Fruit fly (Drosophila melanogaster): Measurements from ENCODE around the gene CG7378.

CG7378 gene

DNA sequence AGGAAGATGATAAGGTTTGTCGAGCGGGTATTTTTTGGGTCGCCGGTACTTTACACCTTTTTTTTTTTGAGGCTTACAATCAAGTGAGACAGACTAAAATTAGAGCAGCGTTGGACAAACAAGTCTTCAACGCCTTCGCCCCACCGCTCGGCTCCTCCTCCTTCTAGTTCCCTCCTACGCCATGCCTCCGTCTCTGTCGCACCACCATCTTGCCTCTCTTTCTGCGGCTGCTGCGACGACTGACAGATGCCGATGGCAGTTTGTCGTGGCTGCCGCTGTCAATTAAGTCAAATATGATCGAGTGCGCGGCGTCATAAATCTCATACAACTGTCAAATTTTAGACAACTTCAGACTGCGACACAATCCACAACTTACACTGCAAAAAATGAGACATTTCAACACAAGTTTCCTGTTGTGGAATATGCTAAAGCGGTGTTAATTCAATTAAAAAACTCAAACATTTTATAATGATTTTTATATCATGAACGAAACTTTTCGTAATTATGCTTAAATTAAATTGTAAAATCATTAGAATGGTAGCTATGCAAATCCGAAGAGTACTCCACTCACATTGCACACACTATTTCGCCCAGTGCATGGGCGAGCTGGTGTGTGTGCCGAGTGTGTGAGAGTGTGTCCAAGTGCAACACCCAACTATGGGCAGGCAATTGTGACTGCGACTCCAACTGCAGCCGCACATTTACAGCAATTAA, 20.6 kb downstream of the CG7378 start:
- no peak for TF ChIP-seq h (optimal IDR thresholded peaks at IDR 0.05)
- no peak for TF ChIP-seq Sin3A (optimal IDR thresholded peaks at IDR 0.05)
- no peak for TF ChIP-seq insv (optimal IDR thresholded peaks at IDR 0.05)
- TF ChIP-seq psq (optimal IDR thresholded peaks at IDR 0.05), result no peak
- TF ChIP-seq ttk (optimal IDR thresholded peaks at IDR 0.05), result no peak
- TF ChIP-seq Myc (optimal IDR thresholded peaks at IDR 0.05), result no peak

DNA sequence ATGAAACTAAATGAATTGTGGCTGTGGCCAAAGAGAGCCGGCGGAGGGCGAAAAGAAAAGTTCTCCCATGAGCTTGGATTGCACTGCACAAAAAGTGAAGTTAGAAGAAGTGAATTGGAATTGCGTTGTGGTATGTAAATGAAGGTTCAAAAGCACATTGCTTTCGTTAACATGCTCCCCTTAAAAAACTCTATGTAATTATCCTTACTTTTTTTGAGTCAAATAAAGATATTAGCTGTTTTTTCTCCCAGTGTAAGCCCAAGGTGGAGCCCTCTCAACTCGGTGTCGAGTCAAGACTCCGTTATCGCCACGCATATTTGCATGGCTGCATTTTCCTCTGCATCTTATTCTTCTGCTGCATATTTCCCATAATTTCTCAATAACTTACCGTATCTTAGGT, 23.3 kb downstream of the CG7378 start:
- no peak for TF ChIP-seq h (optimal IDR thresholded peaks at IDR 0.05)
- TF ChIP-seq Myc (optimal IDR thresholded peaks at IDR 0.05), result no peak
- TF ChIP-seq ttk (optimal IDR thresholded peaks at IDR 0.05), result no peak
- TF ChIP-seq Sin3A (optimal IDR thresholded peaks at IDR 0.05), result no peak
- TF ChIP-seq psq (optimal IDR thresholded peaks at IDR 0.05), result no peak
- TF ChIP-seq insv (optimal IDR thresholded peaks at IDR 0.05), result no peak

DNA sequence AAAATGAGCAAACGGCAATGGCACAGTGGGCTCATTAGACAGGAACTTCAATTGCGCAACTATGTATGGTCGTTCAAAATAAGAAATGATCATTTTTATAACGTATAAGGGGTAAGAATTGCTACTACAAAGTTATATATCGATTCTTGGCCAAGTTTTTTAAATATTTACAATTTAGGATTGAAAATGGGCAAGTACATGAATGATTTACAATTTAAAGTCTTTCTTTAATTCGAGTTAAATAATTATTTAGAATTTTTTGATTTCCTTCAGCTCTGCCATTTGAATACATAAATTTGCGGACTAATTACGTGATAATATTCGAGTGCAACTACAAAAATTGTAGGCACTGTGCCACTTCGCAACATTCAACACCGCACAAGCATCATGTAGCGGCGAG, 24.5 kb downstream of the CG7378 start:
- TF ChIP-seq psq (optimal IDR thresholded peaks at IDR 0.05) (no peak), ttk (optimal IDR thresholded peaks at IDR 0.05) (no peak), insv (optimal IDR thresholded peaks at IDR 0.05) (no peak), h (optimal IDR thresholded peaks at IDR 0.05) (no peak), Sin3A (optimal IDR thresholded peaks at IDR 0.05) (no peak), Myc (optimal IDR thresholded peaks at IDR 0.05) (no peak)

DNA sequence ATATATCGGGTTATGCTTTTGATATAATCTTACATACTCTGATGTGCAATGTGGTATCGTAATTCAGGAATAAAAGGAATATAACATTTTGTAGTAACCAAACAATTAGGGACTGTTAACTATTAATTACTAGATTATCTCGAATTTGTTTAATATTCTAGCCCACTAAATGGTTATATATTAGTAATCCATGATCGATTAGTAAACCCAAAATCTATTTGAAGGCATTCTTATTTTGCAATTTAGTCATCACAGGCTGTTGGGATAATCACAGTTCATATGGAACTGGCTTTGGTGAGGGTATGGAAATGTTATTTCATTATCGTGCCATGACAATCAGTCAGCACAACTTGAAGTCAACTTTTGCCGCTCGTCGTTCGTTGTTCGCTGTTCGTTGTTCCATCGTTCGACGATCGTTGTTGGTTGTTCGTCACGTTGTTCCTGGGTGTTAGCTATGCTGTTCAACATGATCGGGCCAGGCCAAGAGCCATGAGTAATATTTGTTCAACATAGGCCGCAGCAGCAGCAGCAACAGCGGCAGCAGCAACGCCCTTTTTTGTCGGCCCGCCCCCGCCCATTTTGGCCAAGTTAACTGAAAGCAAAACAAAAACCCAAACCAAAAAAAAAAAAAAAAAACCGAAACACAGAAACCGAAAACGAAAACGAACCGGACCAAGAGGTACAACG, 25.6 kb downstream of the CG7378 start:
- TF ChIP-seq psq (optimal IDR thresholded peaks at IDR 0.05), result no peak
- TF ChIP-seq Sin3A (optimal IDR thresholded peaks at IDR 0.05), result no peak
- no peak for TF ChIP-seq h (optimal IDR thresholded peaks at IDR 0.05)
- TF ChIP-seq Myc (optimal IDR thresholded peaks at IDR 0.05), result no peak
- no peak for TF ChIP-seq insv (optimal IDR thresholded peaks at IDR 0.05)
- no peak for TF ChIP-seq ttk (optimal IDR thresholded peaks at IDR 0.05)

DNA sequence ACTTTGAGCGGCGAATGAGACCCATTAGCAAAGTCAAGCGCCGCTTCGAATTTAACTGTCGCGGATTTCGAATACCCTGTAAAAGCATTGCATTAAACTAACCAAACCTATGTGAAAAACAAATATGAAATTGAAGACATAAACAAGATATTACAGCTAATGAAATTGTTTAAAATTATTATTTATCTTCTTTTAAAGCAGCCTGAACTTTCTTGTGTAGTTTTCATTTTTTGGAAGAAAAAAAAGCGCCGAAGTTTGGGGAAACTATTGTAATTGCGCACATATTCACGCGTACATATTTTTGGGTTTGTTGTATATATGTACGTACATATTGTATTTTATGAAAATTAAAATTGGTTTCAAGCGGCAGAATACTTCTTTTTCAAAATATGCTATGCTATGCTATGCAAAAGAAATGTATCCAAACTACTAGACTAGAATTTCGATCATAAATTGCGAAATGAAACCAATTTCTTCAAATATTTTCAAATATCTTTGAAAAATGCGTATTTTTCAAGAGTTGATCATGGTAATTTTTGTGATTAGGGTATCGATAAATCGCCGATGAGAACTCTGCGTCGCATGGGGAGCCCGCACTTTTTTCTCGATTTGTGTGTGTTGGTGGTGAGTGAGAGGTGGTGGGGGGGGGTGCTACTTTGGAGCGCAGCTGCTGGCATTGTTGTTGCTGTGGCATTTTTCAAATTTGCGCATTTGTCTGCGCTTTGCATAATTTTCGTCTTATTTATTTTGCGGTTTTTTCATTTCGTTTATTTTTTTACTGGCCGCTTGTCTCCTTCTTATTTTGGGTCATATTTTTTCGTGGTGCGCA, 26.4 kb downstream of the CG7378 start:
- TF ChIP-seq ttk (optimal IDR thresholded peaks at IDR 0.05) (no peak), Sin3A (optimal IDR thresholded peaks at IDR 0.05) (no peak), h (optimal IDR thresholded peaks at IDR 0.05) (no peak), psq (optimal IDR thresholded peaks at IDR 0.05) (no peak), insv (optimal IDR thresholded peaks at IDR 0.05) (no peak), Myc (optimal IDR thresholded peaks at IDR 0.05) (no peak)

DNA sequence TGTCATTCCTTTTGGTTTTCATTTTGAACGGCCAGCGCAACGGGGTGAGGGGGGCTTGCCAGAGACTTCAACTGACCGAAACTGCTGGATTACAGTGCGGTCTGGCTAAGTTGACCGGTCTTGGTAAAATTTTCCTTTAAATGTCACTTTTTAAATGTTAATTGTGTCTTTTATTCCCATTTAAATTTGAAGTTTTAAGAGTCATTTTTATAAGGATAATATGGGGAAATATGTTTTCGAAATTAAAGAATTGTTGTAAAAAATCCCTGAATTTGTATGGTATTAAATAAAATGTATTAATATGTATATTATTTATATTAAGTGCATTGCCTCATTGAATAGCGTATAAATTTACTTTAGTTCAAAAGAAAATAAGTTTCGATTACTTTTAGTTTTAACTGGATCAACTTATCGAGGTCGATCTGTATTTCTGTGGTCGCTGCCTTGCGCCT, 28.4 kb downstream of the CG7378 start:
- TF ChIP-seq h (optimal IDR thresholded peaks at IDR 0.05) (no peak), ttk (optimal IDR thresholded peaks at IDR 0.05) (no peak), Sin3A (optimal IDR thresholded peaks at IDR 0.05) (no peak), Myc (optimal IDR thresholded peaks at IDR 0.05) (no peak), insv (optimal IDR thresholded peaks at IDR 0.05) (no peak), psq (optimal IDR thresholded peaks at IDR 0.05) (no peak)

DNA sequence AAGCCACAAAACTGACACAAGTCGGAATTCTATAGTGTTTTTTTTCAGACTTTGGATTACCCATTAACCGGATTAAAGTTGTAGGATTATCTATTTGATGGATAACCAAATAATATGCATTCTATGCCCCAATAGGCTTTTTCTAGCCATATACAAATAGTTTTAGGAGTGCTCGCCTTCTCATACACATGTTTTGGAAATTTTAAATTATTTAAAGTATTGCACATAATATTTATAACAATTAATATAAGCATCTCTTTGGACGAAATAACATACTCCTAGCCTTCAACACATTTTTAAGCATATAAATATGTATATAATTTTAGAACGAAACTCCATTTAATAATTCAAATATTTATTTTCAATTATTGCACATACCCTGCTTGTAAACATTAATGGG, 29.2 kb downstream of the CG7378 start:
- TF ChIP-seq psq (optimal IDR thresholded peaks at IDR 0.05), result no peak
- TF ChIP-seq h (optimal IDR thresholded peaks at IDR 0.05), result no peak

DNA sequence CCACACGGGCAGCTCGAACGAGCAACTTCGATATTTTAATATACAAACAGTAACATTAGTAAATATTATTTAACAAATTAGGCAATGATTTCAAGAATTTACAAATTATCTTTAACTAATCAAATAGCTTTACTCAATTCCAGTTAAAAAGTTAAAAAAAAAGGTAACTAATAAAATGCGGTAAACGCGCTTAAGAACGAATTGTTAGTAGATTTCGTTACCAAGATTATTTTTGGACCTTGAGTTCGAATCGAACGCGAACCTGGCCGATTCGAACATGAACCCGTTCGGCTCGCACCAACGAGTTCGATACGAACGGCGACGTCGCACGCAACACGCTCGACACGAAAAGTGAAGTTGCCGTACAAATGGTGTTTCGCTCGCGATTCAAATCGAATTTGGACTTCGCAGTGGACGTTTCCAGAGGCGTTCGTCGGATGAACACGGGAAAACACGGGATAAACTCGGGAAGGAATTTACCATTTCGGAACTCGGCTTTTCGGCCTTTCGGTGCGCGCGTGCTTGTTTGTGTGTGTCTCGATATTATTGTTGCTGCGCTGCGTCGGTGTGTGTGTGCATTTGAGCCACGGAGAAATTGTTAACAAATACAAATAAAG, 29.8 kb downstream of the CG7378 start, which contains the start of gene CG43759:
CG43759 (plus strand) TSS at position 390 of the 617 bp plus-strand sequence.
- no peak for TF ChIP-seq psq (optimal IDR thresholded peaks at IDR 0.05)
- no peak for TF ChIP-seq Myc (optimal IDR thresholded peaks at IDR 0.05)
- TF ChIP-seq insv (optimal IDR thresholded peaks at IDR 0.05), result no peak
- TF ChIP-seq h (optimal IDR thresholded peaks at IDR 0.05), result no peak
- TF ChIP-seq ttk (optimal IDR thresholded peaks at IDR 0.05), result no peak
- TF ChIP-seq Sin3A (optimal IDR thresholded peaks at IDR 0.05), result no peak

DNA sequence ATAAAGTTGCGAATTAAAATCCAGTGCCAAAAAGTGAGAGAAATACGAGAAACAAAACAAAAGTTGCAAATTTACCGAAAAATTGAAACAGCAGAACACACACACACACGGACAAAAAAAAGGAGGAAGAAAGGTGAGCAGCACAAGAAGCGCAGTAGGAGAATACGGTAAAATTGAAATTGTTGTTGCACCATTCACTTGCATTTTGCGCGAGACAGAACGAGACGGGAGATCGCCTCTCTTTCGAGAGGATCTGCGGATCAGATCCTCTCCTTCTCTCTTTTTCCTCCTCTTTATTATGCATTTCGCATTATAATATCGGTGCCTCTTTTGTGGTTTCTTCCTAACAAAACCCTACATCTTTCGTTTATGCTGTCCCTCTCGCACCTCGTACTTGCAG, 30.7 kb downstream of the CG7378 start:
- TF ChIP-seq h (optimal IDR thresholded peaks at IDR 0.05) (no peak), psq (optimal IDR thresholded peaks at IDR 0.05) (no peak), Myc (optimal IDR thresholded peaks at IDR 0.05) (no peak)

DNA sequence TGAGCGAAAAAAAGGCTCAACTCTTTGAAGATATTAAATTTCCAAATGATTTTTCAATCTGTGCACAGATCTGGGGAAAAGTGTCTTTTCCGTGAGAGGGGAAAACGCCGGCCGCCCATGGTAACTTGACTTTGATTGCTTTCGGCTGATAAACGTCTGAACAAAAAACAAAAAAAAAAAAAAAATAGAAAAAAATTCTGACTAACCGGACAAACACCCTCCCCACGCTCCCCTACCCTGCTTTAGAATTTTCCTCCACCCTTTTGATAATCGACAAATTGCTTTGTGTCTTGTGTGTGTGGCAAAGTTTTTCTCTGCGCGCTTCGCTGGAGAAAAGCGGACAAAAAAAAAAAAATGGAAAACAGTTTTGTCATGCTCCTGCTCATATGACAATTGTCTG, 33.2 kb downstream of the CG7378 start:
- TF ChIP-seq ttk (optimal IDR thresholded peaks at IDR 0.05), result no peak
- no peak for TF ChIP-seq h (optimal IDR thresholded peaks at IDR 0.05)
- TF ChIP-seq Sin3A (optimal IDR thresholded peaks at IDR 0.05), result no peak
- TF ChIP-seq insv (optimal IDR thresholded peaks at IDR 0.05), result no peak
- no peak for TF ChIP-seq psq (optimal IDR thresholded peaks at IDR 0.05)
- no peak for TF ChIP-seq Myc (optimal IDR thresholded peaks at IDR 0.05)

DNA sequence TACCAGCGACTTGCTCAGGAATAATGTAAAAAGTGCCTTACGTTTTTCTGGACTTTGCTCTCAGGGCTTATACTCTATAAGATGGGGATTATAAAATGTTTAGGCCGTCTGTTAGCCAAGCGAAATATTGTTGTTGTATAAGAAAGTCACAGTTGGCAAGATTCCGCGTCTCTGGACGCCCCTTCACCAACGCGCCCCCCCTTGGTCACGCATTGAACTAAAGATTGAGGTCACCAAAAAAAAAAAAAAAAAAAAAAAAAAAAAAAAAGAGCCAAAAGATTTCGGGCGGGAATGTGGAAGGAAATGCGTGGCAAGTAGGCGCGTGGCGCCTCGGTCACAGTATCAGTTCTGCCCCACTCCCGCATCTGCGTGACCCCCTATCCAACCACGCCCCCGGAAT, 34.6 kb downstream of the CG7378 start:
- TF ChIP-seq psq (optimal IDR thresholded peaks at IDR 0.05) (no peak), h (optimal IDR thresholded peaks at IDR 0.05) (no peak), Sin3A (optimal IDR thresholded peaks at IDR 0.05) (no peak), ttk (optimal IDR thresholded peaks at IDR 0.05) (no peak)

DNA sequence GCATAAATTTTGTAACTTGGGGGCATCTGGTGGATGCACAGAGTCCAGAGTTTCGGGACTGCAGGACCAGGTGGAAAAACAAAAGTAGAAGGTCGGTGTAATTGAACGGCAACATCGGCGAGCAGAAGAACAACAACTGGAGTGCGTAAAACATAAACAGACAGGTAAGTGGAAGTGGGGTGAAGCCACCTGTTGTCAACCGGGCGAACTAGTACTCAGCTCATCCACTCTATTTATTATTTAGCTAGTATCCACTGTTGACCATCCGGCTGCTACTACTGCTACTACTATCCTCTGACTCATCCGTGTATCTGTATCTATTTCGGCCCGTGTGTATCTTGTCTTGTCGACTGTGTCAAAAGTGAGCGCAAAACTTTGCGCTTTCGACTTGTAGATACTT, 36.4 kb downstream of the CG7378 start:
- no peak for TF ChIP-seq ttk (optimal IDR thresholded peaks at IDR 0.05)
- TF ChIP-seq Myc (optimal IDR thresholded peaks at IDR 0.05), result no peak
- TF ChIP-seq psq (optimal IDR thresholded peaks at IDR 0.05), result no peak
- no peak for TF ChIP-seq h (optimal IDR thresholded peaks at IDR 0.05)
- TF ChIP-seq Sin3A (optimal IDR thresholded peaks at IDR 0.05), result no peak
- TF ChIP-seq insv (optimal IDR thresholded peaks at IDR 0.05), result no peak
